Fruit fly (Drosophila melanogaster) whole organism, larva: ENCODE results near the gene ringer.

Experiments
- noc ChIP-seq: fragments of 200-800 bp; sonication (Bioruptor generic); optimal IDR thresholded peaks from 3 replicates; lab custom pipeline; 2019; ENCODE audit warnings: missing biosample characterization, mild to moderate bottlenecking, missing genetic modification characterization, moderate library complexity

The ringer gene

DNA sequence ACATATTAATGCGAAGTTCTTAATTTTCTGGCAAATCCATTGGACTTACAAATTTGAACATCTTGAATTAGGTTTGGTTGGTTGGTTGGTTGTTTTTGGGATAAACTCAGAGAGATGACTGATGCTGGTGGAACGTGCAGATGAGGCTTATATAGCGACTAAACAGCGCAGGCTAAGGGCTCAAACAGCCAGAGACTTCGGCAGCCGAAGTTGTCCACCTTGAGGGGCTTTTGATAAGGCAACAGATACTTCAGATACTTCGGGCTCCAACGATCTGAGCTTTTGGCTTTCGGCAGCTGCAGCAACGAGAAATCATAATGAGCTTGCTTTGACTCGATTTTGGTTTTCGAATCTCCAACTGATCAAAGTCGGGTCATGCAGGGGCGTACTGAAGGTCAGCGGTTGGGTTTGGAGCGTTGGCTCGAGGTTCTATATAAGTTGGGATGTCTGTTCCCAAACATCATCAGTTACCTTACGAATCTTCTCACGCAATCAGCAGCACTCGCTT is 39.8 kb downstream of the ringer start, which contains the start of the genes CG13041 and CG13060:
TSS of gene CG13041 (minus strand) at position 128 of the 508 bp plus-strand sequence.
TSS of gene CG13060 (plus strand) at position 458 of the 508 bp plus-strand sequence.
- TF ChIP-seq noc (tag; lab: Kevin White, UChicago) = no peak

DNA sequence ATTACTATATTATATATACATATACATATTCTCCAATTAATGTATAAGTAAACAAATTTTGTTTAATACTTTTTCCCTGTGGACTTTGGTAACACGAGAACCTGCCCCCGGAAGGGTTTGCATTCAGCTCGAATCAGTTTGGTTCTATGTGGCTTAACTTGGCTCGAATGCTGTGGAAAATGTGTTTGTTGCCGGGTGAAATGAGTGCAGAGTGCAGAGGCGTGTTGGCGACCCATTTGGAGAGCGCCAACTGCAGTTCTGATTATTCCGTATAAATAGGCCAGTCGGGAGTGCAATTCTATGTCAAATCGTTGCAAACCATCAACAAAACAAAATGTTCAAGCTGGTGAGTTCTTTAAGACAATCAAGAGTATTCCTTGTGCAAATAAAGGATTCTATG is 41.5 kb downstream of the ringer start, which contains the start of gene Nplp3:
TSS of gene Nplp3 (plus strand) at position 301 of the 400 bp plus-strand sequence.
- TF ChIP-seq noc (tag; lab: Kevin White, UChicago) = no peak

DNA sequence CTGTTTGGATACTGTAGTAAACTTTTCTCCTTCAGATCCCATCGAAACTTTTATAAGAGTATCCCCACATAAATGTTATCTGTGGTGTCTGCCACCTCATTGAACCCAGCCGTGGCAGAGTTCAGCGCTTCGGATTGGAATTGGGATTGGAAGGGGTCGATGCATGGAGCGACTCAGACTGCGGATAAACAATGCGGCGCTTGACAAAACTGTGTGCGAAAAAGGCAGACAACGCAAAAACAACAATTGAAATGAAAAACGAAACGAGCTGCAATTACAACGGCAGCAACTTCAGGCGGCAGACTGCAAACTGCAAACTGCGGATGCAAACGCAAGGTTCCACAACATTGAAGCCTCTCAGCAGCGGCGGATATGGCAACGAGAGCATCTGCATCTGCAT is 45.2 kb downstream of the ringer start, which contains the start of gene CG13062:
TSS of gene CG13062 (plus strand) at position 301 of the 400 bp plus-strand sequence.
- no peak for TF ChIP-seq noc (tag; lab: Kevin White, UChicago)

DNA sequence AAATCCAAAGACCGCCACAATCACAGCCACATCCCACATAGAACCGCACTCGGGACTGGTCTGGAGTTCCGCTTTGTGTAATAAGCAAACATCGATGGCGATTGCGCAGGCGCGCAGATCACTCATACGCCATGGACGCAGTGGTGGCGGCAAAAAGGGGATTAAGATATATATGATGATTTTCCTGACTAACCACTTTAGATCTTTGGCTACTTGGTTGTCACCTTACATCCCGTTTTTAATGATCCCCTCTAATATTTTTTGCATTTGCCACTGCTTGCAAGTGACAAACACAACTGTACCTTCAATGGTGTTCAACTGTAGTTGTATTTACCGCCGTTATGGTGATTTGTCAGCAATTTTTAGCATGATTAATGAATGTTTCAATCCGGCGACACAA is 49.3 kb downstream of the ringer start:
- TF ChIP-seq noc (tag; lab: Kevin White, UChicago) = peak; percentile 61

DNA sequence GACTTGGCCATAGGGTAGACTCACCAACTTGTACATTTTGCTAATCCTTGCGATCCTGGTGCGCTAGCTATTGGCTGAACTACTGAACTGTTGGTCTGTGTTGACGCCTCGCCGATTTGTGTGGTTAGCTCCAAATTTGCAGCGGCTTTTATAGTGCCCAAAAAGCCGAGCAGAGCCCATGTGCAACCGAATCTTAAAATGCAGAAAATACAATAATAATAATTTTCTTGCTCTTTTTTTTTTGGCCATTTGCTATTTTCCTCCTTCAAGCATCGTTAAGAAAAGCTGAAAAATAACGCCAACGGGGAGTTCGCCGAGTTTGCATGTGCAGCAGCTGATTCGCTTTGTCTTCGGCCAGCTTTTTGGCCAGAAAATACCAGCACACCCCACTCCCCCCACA is 50.8 kb downstream of the ringer start, which contains the start of gene CG13042:
TSS of gene CG13042 (minus strand) at position 101 of the 400 bp plus-strand sequence.
- TF ChIP-seq noc (tag; lab: Kevin White, UChicago) = no peak

DNA sequence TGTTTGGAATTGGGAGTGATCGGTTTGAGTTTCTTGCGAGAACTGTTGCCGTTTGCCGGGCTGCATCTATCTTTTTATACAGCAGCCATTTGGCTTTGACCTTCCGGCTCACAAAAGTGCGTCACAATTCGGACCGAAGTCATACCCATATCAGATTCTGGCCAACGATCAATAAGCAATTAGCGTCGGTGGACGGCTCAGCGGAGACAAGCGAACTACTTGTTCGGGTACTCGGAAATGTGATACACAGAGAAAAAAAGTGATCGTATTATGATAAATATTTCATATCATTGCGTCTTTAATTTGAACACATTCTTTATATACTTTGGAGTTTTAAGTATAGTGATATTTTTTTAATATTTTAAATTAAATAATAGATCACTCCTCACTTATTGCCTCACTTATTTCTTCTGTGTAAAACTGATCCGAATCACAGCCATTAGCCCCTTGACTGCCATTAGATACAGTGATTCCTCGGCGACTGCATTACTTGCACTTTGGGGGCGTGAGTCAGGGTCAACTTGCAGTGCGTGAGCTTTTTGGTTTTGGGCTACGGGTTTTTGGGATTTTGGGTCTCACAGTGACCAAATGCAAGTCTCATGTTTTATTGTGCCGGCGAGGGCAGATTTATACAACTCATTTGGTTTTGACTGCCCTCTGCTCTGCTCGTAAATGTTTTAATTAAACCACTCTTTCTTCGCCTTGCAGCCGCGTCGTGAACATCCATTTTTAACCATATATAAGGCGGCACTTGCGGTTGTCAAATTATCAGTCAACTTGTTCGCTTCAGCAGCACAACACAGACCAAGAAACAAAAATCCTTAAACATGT is 53.2 kb downstream of the ringer start, which contains the start of the genes CG13043 and CG13063:
TSS of gene CG13043 (minus strand) at position 51 of the 831 bp plus-strand sequence.
TSS of gene CG13063 (plus strand) at position 781 of the 831 bp plus-strand sequence.
- TF ChIP-seq noc (tag; lab: Kevin White, UChicago) = no peak
